Worm (Caenorhabditis elegans) whole organism, L1 larva: ENCODE measurements around the gene Y56A3A.28.

Experiments
- aly-2 ChIP-seq: fragments of 150-350 bp; optimal IDR thresholded peaks from 2 replicates; lab custom pipeline; 2014; ENCODE audit warnings: missing biosample characterization, missing genetic modification characterization
- ceh-82 ChIP-seq, 3 experiments: fragments of 150-350 bp in 1 of 3; sonication (generic microtip) in 2 of 3; optimal IDR thresholded peaks; 2 replicates each; lab custom pipeline; 2014 to 2017; ENCODE audit warnings: missing biosample characterization in 3 of 3, missing genetic modification characterization in 3 of 3
- efl-1 ChIP-seq, 4 experiments: fragments of 150-350 bp; optimal IDR thresholded peaks in 3 of 4; peaks in 1 of 4; 1 replicate in 1 of 4; 2 replicates in 3 of 4; lab custom pipeline; 2014; ENCODE audit warnings: missing biosample characterization in 2 of 4, missing genetic modification characterization in 2 of 4, missing genetic modification reagents in 2 of 4
- nhr-76 ChIP-seq: sonication (generic microtip); optimal IDR thresholded peaks from 2 replicates; lab custom pipeline; 2017; ENCODE audit warnings: missing biosample characterization, missing genetic modification characterization
- pag-3 ChIP-seq: sonication (generic microtip); optimal IDR thresholded peaks from 2 replicates; lab custom pipeline; 2017; ENCODE audit warnings: missing genetic modification characterization, mild to moderate bottlenecking, missing compliant biosample characterization, antibody characterized with exemption, borderline replicate concordance; ENCODE audit not compliant: insufficient read depth
- unc-130 ChIP-seq: fragments of 150-350 bp; optimal IDR thresholded peaks from 2 replicates; lab custom pipeline; 2017; ENCODE audit warnings: missing biosample characterization, missing genetic modification characterization, inconsistent platforms
- xbp-1 ChIP-seq: sonication (generic microtip); optimal IDR thresholded peaks from 2 replicates; lab custom pipeline; 2016; ENCODE audit warnings: missing genetic modification characterization, missing compliant biosample characterization

ce11 chrIII:11951111-11951510 lies 20.1 kb downstream of the Y56A3A.28 start:
- TF ChIP-seq nhr-76 (tag; lab: Kevin White, UChicago) (no peak), xbp-1 (tag; lab: Kevin White, UChicago) (no peak), pag-3 (tag; lab: Kevin White, UChicago) (no peak), ceh-82 (tag; optimal IDR thresholded peaks at IDR 0.05; lab: Kevin White, UChicago) (no peak), unc-130 (no peak), efl-1 (optimal IDR thresholded peaks at IDR 0.05; lab: Kevin White, UChicago) (no peak), efl-1 (GFP tag; optimal IDR thresholded peaks at IDR 0.05 in 1 of 2; lab: Kevin White, UChicago) (no peak), aly-2 (tag; lab: Kevin White, UChicago) (no peak)
